Worm (Caenorhabditis elegans): ENCODE measurements around the gene VF13D12L.3.

Gene VF13D12L.3

DNA sequence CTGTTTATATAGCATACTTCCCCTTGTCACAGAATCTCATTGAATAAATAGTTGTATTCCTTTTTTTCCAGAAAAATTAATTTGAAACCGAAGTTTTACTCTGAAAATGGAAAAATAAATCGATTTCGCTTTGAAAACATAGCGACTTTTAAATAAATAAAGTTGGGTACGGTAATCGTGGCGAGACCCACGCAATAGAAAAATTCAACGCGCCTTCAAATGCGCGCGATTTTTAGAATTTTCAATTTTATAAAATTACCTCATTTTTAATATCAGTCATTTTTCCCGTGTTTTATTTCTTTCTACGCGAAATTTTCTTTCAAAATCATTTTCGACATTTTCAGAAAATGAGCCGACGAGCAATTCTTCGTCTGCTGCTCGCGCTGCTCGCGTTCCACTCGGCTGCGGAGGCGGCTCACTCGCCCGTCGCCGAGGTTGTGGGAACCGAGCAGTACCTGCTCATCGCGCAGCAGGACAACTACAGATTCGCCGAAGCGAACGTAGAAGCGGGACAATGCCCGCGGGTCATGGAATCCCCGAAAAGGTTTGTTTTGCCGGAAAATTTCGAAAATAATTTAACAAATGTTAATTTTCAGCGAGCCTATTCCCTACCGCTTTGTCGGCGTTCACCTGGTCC lies 20.8 kb downstream of the VF13D12L.3 start, which contains the start of gene F13D12.5:
TSS of gene F13D12.5 (plus strand) at position 345 of the 637 bp plus-strand sequence.
- TF ChIP-seq W03F9.2 (tag; optimal IDR thresholded peaks at IDR 0.05) (peak; percentile 38), dao-5 (tag; optimal IDR thresholded peaks at IDR 0.05) (no peak)

DNA sequence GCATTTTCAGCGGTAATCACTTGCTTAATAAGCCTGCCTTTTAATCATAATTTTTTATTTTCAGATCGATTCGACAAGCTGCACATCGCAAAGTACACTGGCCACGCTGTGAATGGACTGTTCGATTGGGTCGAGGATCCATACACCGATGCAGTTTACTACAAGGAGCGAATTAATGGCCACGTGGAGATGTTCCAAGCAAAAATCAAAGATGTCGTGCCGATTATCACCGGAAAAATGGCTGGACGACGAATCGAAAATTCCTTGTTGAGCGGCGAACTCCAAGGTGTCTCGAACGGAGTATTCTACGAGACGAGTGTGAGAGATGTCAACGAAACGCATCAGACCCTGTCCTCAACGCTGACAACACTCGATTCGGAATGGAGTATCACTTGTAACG lies 21.6 kb downstream of the VF13D12L.3 start:
- TF ChIP-seq dao-5 (tag; optimal IDR thresholded peaks at IDR 0.05) = no peak
- TF ChIP-seq W03F9.2 (tag; optimal IDR thresholded peaks at IDR 0.05) = no peak
- no peak for TF ChIP-seq him-1 (tag; optimal IDR thresholded peaks at IDR 0.05)

DNA sequence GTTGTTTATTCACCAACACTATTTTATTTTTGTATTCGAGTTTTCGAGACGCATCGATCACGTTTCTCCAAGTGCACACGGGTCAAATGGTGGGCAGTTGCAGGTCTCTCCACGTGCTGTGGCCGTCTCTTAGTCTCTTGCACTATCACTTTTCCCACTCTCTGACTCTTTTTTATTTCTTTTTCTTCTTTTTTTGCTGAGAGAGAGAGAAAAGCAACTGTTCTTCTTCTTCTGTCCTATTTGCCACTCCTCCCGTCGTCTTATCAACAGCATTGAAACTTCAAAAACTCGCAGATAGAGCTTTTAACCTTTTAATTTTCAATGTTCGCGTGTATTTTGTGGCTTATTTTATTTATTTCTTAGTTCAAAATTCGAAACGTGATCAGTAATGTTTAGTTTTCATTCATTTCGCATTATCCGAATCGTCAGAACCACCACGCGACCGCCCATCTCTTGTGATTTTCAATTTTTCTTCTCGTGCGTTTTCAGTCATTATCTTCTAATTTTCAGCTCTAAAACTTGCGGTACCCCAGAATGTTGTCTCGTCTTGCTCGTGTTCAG lies 22.8 kb downstream of the VF13D12L.3 start, which contains the start of gene alh-8:
TSS of gene alh-8 (plus strand) at position 511 of the 561 bp plus-strand sequence.
- TF ChIP-seq dao-5 (tag; optimal IDR thresholded peaks at IDR 0.05) (no peak), W03F9.2 (tag; optimal IDR thresholded peaks at IDR 0.05) (no peak), him-1 (tag; optimal IDR thresholded peaks at IDR 0.05) (no peak)

DNA sequence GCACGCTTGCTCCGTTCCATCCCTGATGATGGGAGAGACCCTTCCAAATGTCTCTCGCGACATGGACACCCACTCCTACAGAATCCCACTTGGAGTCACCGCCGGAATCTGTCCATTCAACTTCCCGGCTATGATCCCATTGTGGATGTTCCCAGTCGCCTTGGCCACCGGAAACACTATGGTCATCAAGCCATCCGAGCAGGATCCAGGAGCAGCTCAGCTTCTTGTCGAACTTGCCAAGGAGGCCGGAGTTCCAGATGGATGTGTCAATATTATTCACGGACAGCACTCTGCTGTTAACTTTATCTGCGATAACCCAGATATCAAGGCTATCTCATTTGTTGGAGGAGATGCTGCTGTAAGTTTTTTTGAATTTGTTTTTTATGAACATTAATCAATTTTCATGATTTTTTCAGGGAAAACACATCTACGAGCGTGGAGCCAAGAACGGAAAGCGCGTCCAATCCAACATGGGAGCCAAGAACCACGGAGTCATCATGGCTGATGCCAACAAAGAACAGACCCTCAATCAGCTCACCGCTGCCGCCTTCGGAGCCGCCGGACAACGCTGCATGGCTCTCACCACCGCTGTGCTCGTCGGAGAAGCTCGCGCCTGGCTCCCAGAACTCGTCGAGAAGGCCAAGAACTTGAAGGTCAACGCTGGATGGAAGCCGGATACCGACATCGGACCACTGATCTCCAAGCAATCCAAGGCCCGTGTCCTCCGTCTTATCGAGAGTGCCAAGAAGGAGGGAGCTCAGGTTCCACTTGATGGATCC lies 24.1 kb downstream of the VF13D12L.3 start:
- TF ChIP-seq dao-5 (tag; optimal IDR thresholded peaks at IDR 0.05) (no peak), W03F9.2 (tag; optimal IDR thresholded peaks at IDR 0.05) (no peak), him-1 (tag; optimal IDR thresholded peaks at IDR 0.05) (no peak)

DNA sequence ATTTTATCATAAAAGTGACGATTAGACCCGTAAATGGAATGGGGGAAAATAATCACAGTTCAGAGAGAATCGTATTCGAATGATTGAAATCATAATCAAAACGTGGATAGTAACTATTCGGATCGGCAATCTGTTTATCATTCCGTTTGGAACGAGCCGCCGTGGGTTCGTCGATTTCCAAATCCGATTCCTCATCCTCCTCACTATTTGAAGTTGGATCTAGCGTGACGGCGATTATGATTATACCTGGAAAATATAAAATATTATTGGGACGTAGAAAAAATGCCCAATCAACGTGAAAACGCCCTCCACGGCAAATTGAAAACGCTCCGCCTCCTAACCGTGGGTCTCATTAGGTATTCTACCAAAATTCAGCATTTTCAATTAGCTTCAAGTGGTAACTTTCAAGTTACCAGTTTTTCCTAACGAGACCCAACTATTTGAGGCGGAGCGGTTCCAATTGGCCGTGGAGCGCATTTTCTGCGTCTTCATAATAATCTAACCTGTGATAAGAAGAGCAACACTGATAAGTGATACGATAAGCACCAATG lies 25.4 kb downstream of the VF13D12L.3 start:
- TF ChIP-seq dao-5 (tag; optimal IDR thresholded peaks at IDR 0.05) = no peak
- TF ChIP-seq W03F9.2 (tag; optimal IDR thresholded peaks at IDR 0.05) = no peak
- TF ChIP-seq him-1 (tag; optimal IDR thresholded peaks at IDR 0.05) = no peak

DNA sequence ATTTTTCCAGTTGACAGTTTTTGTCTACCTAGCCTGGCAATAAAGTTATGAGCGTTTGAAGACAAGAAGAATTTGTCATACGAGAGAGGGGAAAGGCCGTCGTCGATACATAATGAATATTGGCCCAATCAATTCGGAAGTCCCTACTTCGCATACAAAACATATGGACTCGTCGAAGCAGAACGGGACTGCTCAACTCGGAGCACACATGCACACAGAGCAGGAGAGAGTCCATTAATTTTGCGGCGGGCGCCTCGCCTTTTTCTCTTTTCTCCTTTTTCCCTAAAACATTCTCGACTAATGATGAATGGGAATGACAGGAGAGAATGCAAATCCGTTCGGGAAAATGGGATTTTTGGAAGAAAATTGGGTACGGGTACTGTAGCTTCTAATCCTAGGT lies 26.7 kb downstream of the VF13D12L.3 start, which contains the start of gene F13D12.8:
TSS of gene F13D12.8 (minus strand) at position 82 of the 400 bp plus-strand sequence.
- TF ChIP-seq him-1 (tag; optimal IDR thresholded peaks at IDR 0.05) (no peak), dao-5 (tag; optimal IDR thresholded peaks at IDR 0.05) (no peak), W03F9.2 (tag; optimal IDR thresholded peaks at IDR 0.05) (no peak)

DNA sequence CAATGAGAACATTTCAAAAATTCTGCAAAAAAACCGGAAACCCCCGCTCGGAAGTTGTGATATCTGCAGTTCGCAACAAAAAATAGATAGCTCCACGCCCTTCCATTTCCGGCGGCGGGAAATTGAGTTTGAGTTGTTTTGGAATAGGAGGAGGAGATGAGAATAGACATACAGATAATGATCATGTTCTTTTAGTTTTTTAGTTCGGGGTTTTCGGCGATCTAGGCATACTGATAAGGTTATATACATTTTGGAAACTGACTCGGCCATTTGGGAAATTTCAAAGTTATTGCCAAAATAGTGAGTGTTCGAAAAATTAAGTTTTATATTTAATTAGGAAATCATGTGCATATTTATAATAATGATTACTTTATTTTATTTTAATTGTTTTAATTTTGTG lies 28.0 kb downstream of the VF13D12L.3 start:
- TF ChIP-seq him-1 (tag; optimal IDR thresholded peaks at IDR 0.05) (no peak), W03F9.2 (tag; optimal IDR thresholded peaks at IDR 0.05) (no peak), dao-5 (tag; optimal IDR thresholded peaks at IDR 0.05) (no peak)

DNA sequence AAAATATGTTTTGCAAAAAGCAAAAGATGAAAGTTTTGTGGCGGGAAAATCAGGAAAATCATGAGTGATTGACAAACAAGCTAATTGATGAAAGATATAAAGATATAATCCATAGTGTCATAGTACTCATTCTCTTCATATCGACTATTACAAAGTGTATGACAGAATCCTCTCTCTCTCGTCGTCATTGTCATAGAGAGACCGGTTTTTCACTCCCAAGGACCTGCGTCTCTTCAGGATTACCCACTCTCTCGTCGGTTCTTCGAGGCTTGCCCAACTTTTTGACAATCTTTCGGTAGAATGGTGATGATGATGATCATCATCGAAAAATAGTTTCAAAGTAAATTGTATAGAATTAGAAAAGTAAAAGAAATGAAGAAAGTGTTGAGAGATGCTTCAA lies 31.5 kb downstream of the VF13D12L.3 start:
- no peak for TF ChIP-seq dao-5 (tag; optimal IDR thresholded peaks at IDR 0.05)
- no peak for TF ChIP-seq W03F9.2 (tag; optimal IDR thresholded peaks at IDR 0.05)
- TF ChIP-seq him-1 (tag; optimal IDR thresholded peaks at IDR 0.05) = no peak

DNA sequence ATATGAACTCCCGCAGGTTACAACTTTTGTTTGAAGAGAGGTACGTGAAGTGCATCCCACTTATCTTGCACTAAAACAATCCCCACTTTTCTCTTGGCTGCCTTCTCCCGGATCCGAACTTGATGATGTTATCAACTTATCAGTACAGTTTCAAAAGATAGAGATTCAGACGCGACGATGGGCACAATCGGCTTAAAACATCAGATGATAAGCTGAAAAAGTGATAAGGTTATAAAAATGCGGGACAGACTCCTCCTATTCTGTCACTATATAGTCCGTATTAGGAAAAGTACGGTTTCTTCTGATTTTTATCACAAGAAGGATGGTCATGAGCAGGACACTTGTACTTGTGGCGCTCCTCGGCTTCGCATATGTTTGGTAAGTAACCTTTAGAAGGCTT lies 33.4 kb downstream of the VF13D12L.3 start, which contains the start of gene ctsa-1.2:
TSS of gene ctsa-1.2 (plus strand) at position 160 of the 400 bp plus-strand sequence.
- TF ChIP-seq W03F9.2 (tag; optimal IDR thresholded peaks at IDR 0.05) = no peak
- no peak for TF ChIP-seq dao-5 (tag; optimal IDR thresholded peaks at IDR 0.05)
- TF ChIP-seq him-1 (tag; optimal IDR thresholded peaks at IDR 0.05) = no peak

DNA sequence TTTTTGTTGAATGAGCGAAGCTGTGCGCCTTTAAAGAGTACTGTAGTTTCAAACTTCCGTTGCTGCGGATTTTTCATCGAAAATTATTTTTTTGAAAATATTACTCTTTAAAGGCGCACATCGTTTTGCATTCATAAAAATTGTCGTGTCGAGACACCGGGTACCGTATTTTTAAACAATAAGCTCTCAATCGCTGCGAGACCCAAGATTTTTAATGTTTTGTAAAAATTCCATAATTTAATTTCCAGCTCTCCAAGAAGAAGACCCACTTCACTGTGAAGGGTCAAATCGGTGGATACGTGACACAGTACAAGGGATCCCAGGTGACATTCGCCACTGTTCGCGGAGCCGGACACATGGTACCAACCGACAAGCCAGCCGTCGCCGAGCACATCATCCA lies 36.5 kb downstream of the VF13D12L.3 start:
- TF ChIP-seq dao-5 (tag; optimal IDR thresholded peaks at IDR 0.05) (no peak), W03F9.2 (tag; optimal IDR thresholded peaks at IDR 0.05) (no peak), him-1 (tag; optimal IDR thresholded peaks at IDR 0.05) (no peak)

DNA sequence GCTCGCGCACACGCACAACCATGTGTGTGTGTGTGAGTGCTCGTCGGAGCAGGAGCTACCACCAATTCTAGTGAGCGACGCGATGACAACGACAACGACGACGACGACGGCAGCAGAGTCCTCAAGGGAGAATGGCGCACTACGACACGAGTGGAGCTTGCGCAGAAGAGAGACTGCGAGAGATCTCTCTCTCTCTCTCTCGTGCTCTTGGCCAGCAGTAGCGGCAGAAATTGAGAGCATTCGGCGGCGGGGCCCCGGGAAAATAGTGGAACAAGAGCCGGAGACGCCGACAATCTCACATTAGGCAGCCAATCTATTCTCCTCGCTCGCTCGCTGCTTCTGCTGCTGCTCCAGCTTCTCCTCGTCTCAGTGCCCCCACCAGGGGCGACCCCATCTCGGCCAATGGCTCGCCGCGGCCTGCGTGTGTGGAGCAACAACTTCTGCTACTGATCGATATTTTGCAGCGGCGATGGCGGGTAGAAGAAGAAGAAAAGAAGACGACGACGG lies 41.0 kb downstream of the VF13D12L.3 start:
- TF ChIP-seq dao-5 (tag; optimal IDR thresholded peaks at IDR 0.05) (no peak), W03F9.2 (tag; optimal IDR thresholded peaks at IDR 0.05) (no peak), him-1 (tag; optimal IDR thresholded peaks at IDR 0.05) (peak; percentile 91)

DNA sequence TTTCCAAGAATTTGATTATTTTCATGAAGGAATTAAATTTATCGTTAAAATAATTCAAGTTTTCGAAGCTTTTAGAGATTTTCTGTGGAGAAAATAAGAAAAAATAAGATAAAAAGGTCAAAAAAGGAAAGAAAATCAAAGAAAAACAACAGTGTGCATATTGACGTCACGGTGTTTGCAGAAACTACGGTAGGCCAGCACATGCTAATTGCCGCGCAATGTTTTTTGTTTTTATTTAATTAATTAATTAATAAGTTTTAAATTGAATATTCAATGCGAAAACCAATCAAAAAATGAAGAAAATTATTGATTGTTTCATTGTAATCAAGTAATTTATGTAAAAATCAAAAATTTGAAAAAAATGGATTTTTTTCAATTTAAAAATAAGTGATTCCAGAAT lies 42.1 kb downstream of the VF13D12L.3 start:
- TF ChIP-seq W03F9.2 (tag; optimal IDR thresholded peaks at IDR 0.05) = no peak
- no peak for TF ChIP-seq dao-5 (tag; optimal IDR thresholded peaks at IDR 0.05)
- no peak for TF ChIP-seq him-1 (tag; optimal IDR thresholded peaks at IDR 0.05)

DNA sequence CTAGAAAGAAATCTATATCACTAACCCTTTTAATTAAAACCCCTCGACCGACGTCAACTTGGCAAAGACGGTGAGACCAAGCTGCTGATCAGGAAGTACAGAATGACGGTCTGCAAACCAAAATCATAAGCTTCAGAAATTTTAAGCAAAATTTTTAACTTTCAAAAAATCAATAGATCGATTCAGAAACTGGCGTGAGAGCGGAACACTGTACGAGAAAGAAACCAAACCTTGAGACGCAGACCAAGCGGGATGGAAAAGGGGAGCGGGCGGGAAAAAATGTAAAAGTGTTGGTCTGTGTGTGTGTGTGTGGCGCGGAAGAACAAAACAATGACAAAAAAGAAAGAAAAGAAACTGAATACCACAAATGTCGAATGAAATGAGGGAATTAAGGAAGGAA lies 42.7 kb downstream of the VF13D12L.3 start, which contains the start of the genes F44E5.17 and gpb-1:
TSS of gene F44E5.17 (minus strand) at position 101 of the 400 bp plus-strand sequence.
TSS of gene gpb-1 (minus strand) at position 118 of the 400 bp plus-strand sequence.
- TF ChIP-seq W03F9.2 (tag; optimal IDR thresholded peaks at IDR 0.05) = no peak
- no peak for TF ChIP-seq dao-5 (tag; optimal IDR thresholded peaks at IDR 0.05)
- TF ChIP-seq him-1 (tag; optimal IDR thresholded peaks at IDR 0.05) = no peak

Data from whole organism, L4/young adult.